Worm (Caenorhabditis elegans) whole organism, L4/young adult: ENCODE data around the gene ceh-40.

Source experiments
- W03F9.2 ChIP-seq: fragments of 150-350 bp; optimal IDR thresholded peaks from 2 replicates; lab custom pipeline; 2014; ENCODE audit warnings: missing biosample characterization, missing genetic modification characterization
- him-1 ChIP-seq: sonication (generic microtip); optimal IDR thresholded peaks from 2 replicates; lab custom pipeline; 2016; ENCODE audit warnings: missing genotype, missing genetic modification reagents, missing genetic modification characterization, missing compliant biosample characterization

DNA sequence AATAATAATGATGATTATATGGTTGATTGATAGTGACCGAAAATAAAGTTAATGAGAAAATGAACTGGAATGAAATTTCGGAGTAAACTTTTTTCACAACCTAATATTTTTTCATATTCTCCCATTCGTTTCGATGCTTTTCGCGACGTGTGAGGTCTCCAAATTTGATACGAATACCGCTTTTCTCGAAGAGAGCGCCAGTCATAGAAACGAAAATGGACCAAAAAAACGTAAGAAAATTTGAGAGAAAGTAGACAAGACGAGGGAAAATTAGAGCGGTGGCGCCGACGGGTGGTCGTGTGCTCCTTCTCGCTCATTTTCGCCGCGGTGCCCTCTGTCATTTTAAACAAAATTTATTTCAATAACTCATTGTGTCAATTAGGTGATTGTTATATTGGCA lies 6.2 kb downstream of the ceh-40 start:
- TF ChIP-seq him-1 (tag; lab: Kevin White, UChicago): no peak
- TF ChIP-seq W03F9.2 (tag; lab: Kevin White, UChicago): no peak
